Fruit fly (Drosophila melanogaster) whole organism, embryonic: Measurements from ENCODE around the gene Pde9.

Source experiments
- ATbp ChIP-seq: fragments of 200-800 bp; sonication (Bioruptor generic); optimal IDR thresholded peaks from 2 replicates; lab custom pipeline; 2017; ENCODE audit warnings: missing biosample characterization, mild to moderate bottlenecking, missing genetic modification characterization, missing genetic modification reagents
- Abd-B ChIP-seq: fragments of 200-800 bp; sonication (Bioruptor generic); optimal IDR thresholded peaks from 2 replicates; lab custom pipeline; 2018; ENCODE audit warnings: missing biosample characterization, mild to moderate bottlenecking, missing genetic modification characterization, moderate library complexity
- Antp ChIP-seq: fragments of 200-800 bp; sonication (Bioruptor generic); optimal IDR thresholded peaks from 3 replicates; lab custom pipeline; 2016; ENCODE audit warnings: missing biosample characterization, missing genetic modification characterization
- CG10565 ChIP-seq: fragments of 200-800 bp; sonication (Bioruptor generic); optimal IDR thresholded peaks from 3 replicates; lab custom pipeline; 2016; ENCODE audit warnings: missing biosample characterization, mild to moderate bottlenecking, missing genetic modification characterization
- CG11093 ChIP-seq: fragments of 200-800 bp; sonication (Bioruptor generic); IDR thresholded peaks from 3 replicates; pipeline ENCODE4 v1.3.6; 2022; ENCODE audit warnings: missing biosample characterization, missing genetic modification characterization
- CG12104 ChIP-seq: fragments of 200-800 bp; sonication (Bioruptor generic); optimal IDR thresholded peaks from 3 replicates; lab custom pipeline; 2016; ENCODE audit warnings: missing biosample characterization, missing genetic modification characterization
- CG17186 ChIP-seq: fragments of 200-800 bp; sonication (Bioruptor generic); optimal IDR thresholded peaks from 3 replicates; lab custom pipeline; 2017; ENCODE audit warnings: missing biosample characterization, missing genetic modification reagents, missing genetic modification characterization
- CG17328 ChIP-seq: fragments of 200-800 bp; sonication (Bioruptor generic); IDR thresholded peaks from 2 replicates; pipeline ENCODE4 v1.3.6; 2022; ENCODE audit warnings: missing biosample characterization, missing genetic modification characterization
- CG17612 ChIP-seq: fragments of 200-800 bp; sonication (Bioruptor generic); IDR thresholded peaks from 2 replicates; pipeline ENCODE4 v1.3.6; 2022; ENCODE audit warnings: missing biosample characterization, missing genetic modification characterization
- CG17829 ChIP-seq: fragments of 200-800 bp; optimal IDR thresholded peaks from 2 replicates; lab custom pipeline; 2019; ENCODE audit warnings: missing biosample characterization, mild to moderate bottlenecking, missing genetic modification characterization, moderate library complexity
- CG18262 ChIP-seq: fragments of 200-800 bp; optimal IDR thresholded peaks from 3 replicates; lab custom pipeline; 2019; ENCODE audit warnings: missing biosample characterization, mild to moderate bottlenecking, missing genetic modification characterization, moderate library complexity
- CG18599 ChIP-seq: fragments of 200-800 bp; sonication (Bioruptor generic); optimal IDR thresholded peaks from 3 replicates; lab custom pipeline; 2017; ENCODE audit warnings: missing biosample characterization, missing genetic modification characterization, mild to moderate bottlenecking, moderate library complexity, missing genetic modification reagents
- CG2199 ChIP-seq: fragments of 200-800 bp; sonication (Bioruptor generic); IDR thresholded peaks from 3 replicates; pipeline ENCODE4 v1.3.6; 2022; ENCODE audit warnings: missing biosample characterization, missing genetic modification characterization
- CG33557 ChIP-seq: fragments of 200-800 bp; sonication (Bioruptor generic); optimal IDR thresholded peaks from 2 replicates; lab custom pipeline; 2019; ENCODE audit warnings: missing biosample characterization, mild to moderate bottlenecking, missing genetic modification characterization, moderate library complexity
- CG34224 ChIP-seq: fragments of 200-800 bp; sonication (Bioruptor generic); IDR thresholded peaks from 3 replicates; pipeline ENCODE4 v1.3.6; 2022; ENCODE audit warnings: missing biosample characterization, missing genetic modification characterization; ENCODE audit not compliant: partially characterized antibody
- CG34422 ChIP-seq: fragments of 200-800 bp; sonication (Bioruptor generic); IDR thresholded peaks from 3 replicates; pipeline ENCODE4 v1.3.6; 2022; ENCODE audit warnings: missing biosample characterization, missing genetic modification characterization
- CG6813 ChIP-seq: fragments of 200-800 bp; sonication (Bioruptor generic); optimal IDR thresholded peaks from 2 replicates; lab custom pipeline; 2017; ENCODE audit warnings: missing biosample characterization, missing genetic modification characterization, mild to moderate bottlenecking, moderate library complexity, missing genetic modification reagents
- CG7987 ChIP-seq: fragments of 200-800 bp; sonication (Bioruptor generic); optimal IDR thresholded peaks from 2 replicates; lab custom pipeline; 2018; ENCODE audit warnings: missing biosample characterization, mild to moderate bottlenecking, missing genetic modification characterization, moderate library complexity
- CG8478 ChIP-seq: fragments of >200 bp; optimal IDR thresholded peaks from 2 replicates; lab custom pipeline; 2018
- CG8765 ChIP-seq: fragments of 200-800 bp; sonication (Bioruptor generic); IDR thresholded peaks from 2 replicates; pipeline ENCODE4 v1.3.6; 2022; ENCODE audit warnings: missing biosample characterization, missing genetic modification characterization
- CkIIα-i1 ChIP-seq: fragments of 200-800 bp; sonication (Bioruptor generic); IDR thresholded peaks from 2 replicates; pipeline ENCODE4 v1.3.6; 2022; ENCODE audit warnings: missing biosample characterization, missing genetic modification characterization
- D ChIP-seq, 2 experiments: fragments of 200-800 bp in 1 of 2; fragments of >200 bp in 1 of 2; sonication (Bioruptor generic) in 1 of 2; optimal IDR thresholded peaks; 2 replicates in 1 of 2; 3 replicates in 1 of 2; lab custom pipeline; 2017; ENCODE audit warnings: mild to moderate bottlenecking in 1 of 2, missing biosample characterization in 1 of 2, missing genetic modification characterization in 1 of 2, missing genetic modification reagents in 1 of 2
- Drgx ChIP-seq: fragments of 200-800 bp; sonication (Bioruptor generic); IDR thresholded peaks from 2 replicates; pipeline ENCODE4 v1.3.6; 2022; ENCODE audit warnings: missing biosample characterization, missing genetic modification characterization
- Ets65A ChIP-seq: fragments of 200-800 bp; sonication (Bioruptor generic); peaks from one replicate; lab custom pipeline; 2016; ENCODE audit warnings: missing biosample characterization, missing genetic modification characterization
- HLH4C ChIP-seq: fragments of 200-800 bp; sonication (Bioruptor generic); IDR thresholded peaks from 3 replicates; pipeline ENCODE4 v1.3.6; 2022; ENCODE audit warnings: missing biosample characterization, missing genetic modification characterization; ENCODE audit not compliant: partially characterized antibody
- Jarid2 ChIP-seq: fragments of 200-800 bp; sonication (Bioruptor generic); optimal IDR thresholded peaks from 3 replicates; lab custom pipeline; 2017; ENCODE audit warnings: mild to moderate bottlenecking, missing biosample characterization, missing genetic modification reagents, missing genetic modification characterization
- Kr ChIP-seq: fragments of 200-800 bp; sonication (Bioruptor generic); optimal IDR thresholded peaks from 2 replicates; lab custom pipeline; 2017; ENCODE audit warnings: missing biosample characterization, mild to moderate bottlenecking, missing genetic modification characterization
- Max ChIP-seq: fragments of 200-800 bp; sonication (Bioruptor generic); optimal IDR thresholded peaks from 2 replicates; lab custom pipeline; 2016; ENCODE audit warnings: missing biosample characterization, mild to moderate bottlenecking, missing genetic modification characterization
- Meics ChIP-seq: fragments of 200-800 bp; sonication (Bioruptor generic); optimal IDR thresholded peaks from 2 replicates; lab custom pipeline; 2017; ENCODE audit warnings: missing biosample characterization, mild to moderate bottlenecking, missing genetic modification characterization
- Oli ChIP-seq: fragments of 200-800 bp; sonication (Bioruptor generic); optimal IDR thresholded peaks from 2 replicates; lab custom pipeline; 2018; ENCODE audit warnings: missing biosample characterization, mild to moderate bottlenecking, missing genetic modification characterization, moderate library complexity
- Opbp ChIP-seq: fragments of 200-800 bp; sonication (Bioruptor generic); IDR thresholded peaks from 3 replicates; pipeline ENCODE4 v1.3.6; 2022; ENCODE audit warnings: missing biosample characterization, missing genetic modification characterization; ENCODE audit not compliant: partially characterized antibody
- Six4 ChIP-seq: fragments of 200-800 bp; sonication (Bioruptor generic); optimal IDR thresholded peaks from 2 replicates; lab custom pipeline; 2016; ENCODE audit warnings: missing biosample characterization, missing genetic modification characterization
- Sox102F ChIP-seq: fragments of 200-800 bp; sonication (Bioruptor generic); optimal IDR thresholded peaks from 2 replicates; lab custom pipeline; 2018; ENCODE audit warnings: missing biosample characterization, mild to moderate bottlenecking, missing genetic modification characterization, moderate library complexity
- Sry-β ChIP-seq: fragments of 200-800 bp; sonication (Bioruptor generic); optimal IDR thresholded peaks from 2 replicates; lab custom pipeline; 2018; ENCODE audit warnings: missing biosample characterization, mild to moderate bottlenecking, missing genetic modification characterization, moderate library complexity
- ab ChIP-seq: fragments of 200-800 bp; sonication (Bioruptor generic); optimal IDR thresholded peaks from 2 replicates; lab custom pipeline; 2016; ENCODE audit warnings: missing biosample characterization, missing genetic modification characterization
- ara ChIP-seq: fragments of 200-800 bp; sonication (Bioruptor generic); IDR thresholded peaks from 2 replicates; pipeline ENCODE4 v1.3.6; 2022; ENCODE audit warnings: missing biosample characterization, missing genetic modification characterization
- bowl ChIP-seq: fragments of 200-800 bp; sonication (Bioruptor generic); IDR thresholded peaks from 2 replicates; pipeline ENCODE4 v1.3.6; 2022; ENCODE audit warnings: missing biosample characterization, missing genetic modification characterization
- br ChIP-seq: fragments of >200 bp; optimal IDR thresholded peaks from 2 replicates; lab custom pipeline; 2017
- dimm ChIP-seq: fragments of 200-800 bp; sonication (Bioruptor generic); IDR thresholded peaks from 2 replicates; pipeline ENCODE4 v1.3.6; 2022; ENCODE audit warnings: missing biosample characterization, missing genetic modification characterization
- grau ChIP-seq: fragments of 200-800 bp; optimal IDR thresholded peaks from 3 replicates; lab custom pipeline; 2019; ENCODE audit warnings: missing biosample characterization, mild to moderate bottlenecking, missing genetic modification characterization, moderate library complexity
- her ChIP-seq: fragments of 200-800 bp; sonication (Bioruptor generic); optimal IDR thresholded peaks from 2 replicates; lab custom pipeline; 2016; ENCODE audit warnings: missing biosample characterization, missing genetic modification characterization
- pfk ChIP-seq: fragments of 200-800 bp; sonication (Bioruptor generic); optimal IDR thresholded peaks from 2 replicates; lab custom pipeline; 2018; ENCODE audit warnings: missing biosample characterization, mild to moderate bottlenecking, missing genetic modification characterization, moderate library complexity
- seq ChIP-seq: fragments of 200-800 bp; sonication (Bioruptor generic); IDR thresholded peaks from 2 replicates; pipeline ENCODE4 v1.3.6; 2022; ENCODE audit warnings: missing biosample characterization, missing genetic modification characterization
- stc ChIP-seq: fragments of 200-800 bp; sonication (Bioruptor generic); IDR thresholded peaks from 2 replicates; pipeline ENCODE4 v1.3.6; 2022; ENCODE audit warnings: missing biosample characterization, missing genetic modification characterization
- tap ChIP-seq: fragments of 200-800 bp; optimal IDR thresholded peaks from 3 replicates; lab custom pipeline; 2019; ENCODE audit warnings: missing biosample characterization, mild to moderate bottlenecking, missing genetic modification characterization, moderate library complexity
- tin ChIP-seq: fragments of 200-800 bp; sonication (Bioruptor generic); optimal IDR thresholded peaks from 3 replicates; lab custom pipeline; 2016; ENCODE audit warnings: missing biosample characterization, missing genetic modification characterization
- trem ChIP-seq: fragments of 200-800 bp; optimal IDR thresholded peaks from 3 replicates; lab custom pipeline; 2019; ENCODE audit warnings: missing biosample characterization, mild to moderate bottlenecking, missing genetic modification characterization, moderate library complexity
- ttk ChIP-seq: fragments of 200-800 bp; sonication (Bioruptor generic); IDR thresholded peaks from 2 replicates; pipeline ENCODE4 v2.1.2; 2022; ENCODE audit warnings: missing biosample characterization, missing genetic modification characterization
- unpg ChIP-seq: fragments of 200-800 bp; sonication (Bioruptor generic); optimal IDR thresholded peaks from 3 replicates; lab custom pipeline; 2018; ENCODE audit warnings: missing biosample characterization, mild to moderate bottlenecking, missing genetic modification characterization, moderate library complexity
- wor ChIP-seq: fragments of 200-800 bp; sonication (Bioruptor generic); IDR thresholded peaks from 2 replicates; pipeline ENCODE4 v1.3.6; 2022; ENCODE audit warnings: missing biosample characterization, missing genetic modification characterization
- zen2 ChIP-seq: fragments of 200-800 bp; sonication (Bioruptor generic); IDR thresholded peaks from 3 replicates; pipeline ENCODE4 v1.3.6; 2022; ENCODE audit warnings: missing biosample characterization, missing genetic modification characterization; ENCODE audit not compliant: partially characterized antibody

Pde9 gene

dm6 chrX:12754348-12754733 lies 142.8 kb downstream of the Pde9 start (continued):
- TF ChIP-seq Oli = peak; percentile 92
- TF ChIP-seq CG18262 (tag; lab: Kevin White, UChicago) = peak; percentile 84
- TF ChIP-seq CG2199 (GFP tag; lab: Robert Waterston, UW) = peak; percentile 80; the same call in 2 of the 3 replicates
- TF ChIP-seq Jarid2 (GFP tag; lab: Kevin White, UChicago) = peak; percentile 67
- peak; percentile 77 for TF ChIP-seq her (GFP tag; lab: Kevin White, UChicago)
- TF ChIP-seq CG11093 (GFP tag; lab: Robert Waterston, UW) = peak; percentile 91
- peak; percentile 99 for TF ChIP-seq grau (tag; lab: Kevin White, UChicago)
- TF ChIP-seq ab (GFP tag; lab: Kevin White, UChicago) = peak; percentile 88
- no peak for TF ChIP-seq pfk (GFP tag; lab: Kevin White, UChicago)
- no peak for TF ChIP-seq br (lab: Kevin White, UChicago)
- peak; percentile 63 for TF ChIP-seq Abd-B (GFP tag; lab: Kevin White, UChicago)
- TF ChIP-seq trem (tag; lab: Kevin White, UChicago) = peak; percentile 38
- TF ChIP-seq CG17612 = peak; percentile 92
- TF ChIP-seq seq (GFP tag; lab: Robert Waterston, UW) = peak; percentile 95
- TF ChIP-seq CG34224 (GFP tag; lab: Robert Waterston, UW) = no peak
- TF ChIP-seq unpg (GFP tag; lab: Kevin White, UChicago) = peak; percentile 93
- TF ChIP-seq CG10565 (GFP tag; lab: Kevin White, UChicago) = peak; percentile 46
- TF ChIP-seq ara (GFP tag; lab: Robert Waterston, UW) = peak; percentile 95
- TF ChIP-seq CG6813 (GFP tag; lab: Kevin White, UChicago) = peak; percentile 84
- no peak for TF ChIP-seq CG8478 (lab: Kevin White, UChicago)
- peak; percentile 96 for TF ChIP-seq CG34422 (GFP tag; lab: Robert Waterston, UW)
- peak; percentile 78 for TF ChIP-seq CG12104 (GFP tag; lab: Kevin White, UChicago)
- TF ChIP-seq zen2 = no peak
- TF ChIP-seq Sox102F (GFP tag; lab: Kevin White, UChicago) = peak; percentile 91
- TF ChIP-seq CG8765 (GFP tag; lab: Robert Waterston, UW) = peak; percentile 91; the same call in 1 of the 2 replicates
- TF ChIP-seq stc (GFP tag; lab: Robert Waterston, UW) = peak; percentile 96
- peak; percentile 86 for TF ChIP-seq Antp
- TF ChIP-seq CG33557 (GFP tag; lab: Kevin White, UChicago) = peak; percentile 15
- TF ChIP-seq HLH4C = no peak
- TF ChIP-seq dimm (GFP tag; lab: Robert Waterston, UW) = peak; percentile 90
- peak; percentile 85 for TF ChIP-seq CG17829 (tag; lab: Kevin White, UChicago)
- peak; percentile 93 for TF ChIP-seq ttk
- TF ChIP-seq tin (GFP tag; lab: Kevin White, UChicago) = peak; percentile 87
- TF ChIP-seq Six4 (GFP tag; lab: Kevin White, UChicago) = peak; percentile 77
- TF ChIP-seq Sry-β (GFP tag; lab: Kevin White, UChicago) = no peak
- TF ChIP-seq Drgx (GFP tag; lab: Robert Waterston, UW) = peak; percentile 99
- TF ChIP-seq Max (GFP tag; lab: Kevin White, UChicago) = peak; percentile 88
- TF ChIP-seq CG17328 = peak; percentile 91
- peak; percentile 95 for TF ChIP-seq Meics (GFP tag; lab: Kevin White, UChicago)
- TF ChIP-seq CG17186 (GFP tag; lab: Kevin White, UChicago) = peak; percentile 47
- peak; percentile 97 for TF ChIP-seq CG18599 (GFP tag; lab: Kevin White, UChicago)
- TF ChIP-seq CG7987 (GFP tag; lab: Kevin White, UChicago) = no peak
- TF ChIP-seq Kr (GFP tag; lab: Kevin White, UChicago) = no peak
- peak; percentile 95 for TF ChIP-seq Ets65A (GFP tag; lab: Kevin White, UChicago)
- no peak for TF ChIP-seq D (optimal IDR thresholded peaks at IDR 0.05; lab: Kevin White, UChicago)
- peak; percentile 66 for TF ChIP-seq D (GFP tag; optimal IDR thresholded peaks at IDR 0.05; lab: Kevin White, UChicago)
- TF ChIP-seq tap (tag; lab: Kevin White, UChicago) = peak; percentile 75
- TF ChIP-seq wor (GFP tag; lab: Robert Waterston, UW) = peak; percentile 86
- peak; percentile 83 for TF ChIP-seq ATbp (GFP tag; lab: Kevin White, UChicago)
- peak; percentile 87 for TF ChIP-seq bowl (GFP tag; lab: Robert Waterston, UW)
- TF ChIP-seq Opbp = no peak
- TF ChIP-seq CkIIα-i1 (GFP tag; lab: Robert Waterston, UW) = peak; percentile 68; the same call in 1 of the 2 replicates
